Worm (Caenorhabditis elegans) whole organism, mixed stage, embryonic: ENCODE measurements around the gene EGAP2.2.

Experiments
- M03D4.4 ChIP-seq: sonication (generic microtip); optimal IDR thresholded peaks from 2 replicates; lab custom pipeline; 2017; ENCODE audit warnings: mild to moderate bottlenecking, missing genetic modification characterization, missing compliant biosample characterization
- blmp-1 ChIP-seq: fragments of 150-350 bp; optimal IDR thresholded peaks from 2 replicates; lab custom pipeline; 2014; ENCODE audit warnings: missing biosample characterization, missing genetic modification characterization
- ceh-39 ChIP-seq: fragments of 150-350 bp; optimal IDR thresholded peaks from 2 replicates; lab custom pipeline; 2014; ENCODE audit warnings: missing biosample characterization, missing genetic modification characterization
- ceh-43 ChIP-seq: fragments of 200-800 bp; sonication (Bioruptor generic); optimal IDR thresholded peaks from 2 replicates; lab custom pipeline; 2018; ENCODE audit warnings: mild to moderate bottlenecking, missing genetic modification characterization, moderate library complexity, missing compliant biosample characterization
- ceh-83 ChIP-seq: fragments of 200-800 bp; sonication (Bioruptor generic); optimal IDR thresholded peaks from 2 replicates; lab custom pipeline; 2018; ENCODE audit warnings: mild to moderate bottlenecking, missing genetic modification characterization, missing compliant biosample characterization
- ces-1 ChIP-seq: fragments of 150-350 bp; optimal IDR thresholded peaks from 2 replicates; lab custom pipeline; 2014; ENCODE audit warnings: missing biosample characterization, missing genetic modification reagents, missing genetic modification characterization
- cnd-1 ChIP-seq: fragments of 200-800 bp; sonication (Bioruptor generic); optimal IDR thresholded peaks from 2 replicates; lab custom pipeline; 2018; ENCODE audit warnings: mild to moderate bottlenecking, missing genetic modification characterization, missing compliant biosample characterization
- drap-1 ChIP-seq: fragments of 200-800 bp; sonication (Bioruptor generic); optimal IDR thresholded peaks from 3 replicates; lab custom pipeline; 2018; ENCODE audit warnings: mild to moderate bottlenecking, missing genetic modification characterization, missing compliant biosample characterization
- elt-1 ChIP-seq: sonication (generic microtip); optimal IDR thresholded peaks from 2 replicates; lab custom pipeline; 2017; ENCODE audit warnings: missing genetic modification characterization, mild to moderate bottlenecking, missing compliant biosample characterization, antibody characterized with exemption, moderate library complexity, borderline replicate concordance; ENCODE audit not compliant: insufficient read depth
- flh-1 ChIP-seq: fragments of 200-800 bp; sonication (Bioruptor generic); optimal IDR thresholded peaks from 2 replicates; lab custom pipeline; 2018; ENCODE audit warnings: mild to moderate bottlenecking, missing genetic modification characterization, moderate library complexity, missing compliant biosample characterization
- ham-2 ChIP-seq: fragments of 200-800 bp; sonication (Bioruptor generic); optimal IDR thresholded peaks from 2 replicates; lab custom pipeline; 2018; ENCODE audit warnings: mild to moderate bottlenecking, missing genetic modification characterization, missing compliant biosample characterization
- hlh-1 ChIP-seq: fragments of 150-350 bp; optimal IDR thresholded peaks from 2 replicates; lab custom pipeline; 2014; ENCODE audit warnings: missing biosample characterization, missing genetic modification reagents, missing genetic modification characterization
- lin-13 ChIP-seq: fragments of 150-350 bp; optimal IDR thresholded peaks from 2 replicates; lab custom pipeline; 2014; ENCODE audit warnings: missing biosample characterization, missing genetic modification characterization
- lin-32 ChIP-seq: fragments of 200-800 bp; sonication (Bioruptor generic); optimal IDR thresholded peaks from 2 replicates; lab custom pipeline; 2018; ENCODE audit warnings: mild to moderate bottlenecking, missing genetic modification characterization, missing compliant biosample characterization
- lsy-2 ChIP-seq: fragments of 150-350 bp; optimal IDR thresholded peaks from 2 replicates; lab custom pipeline; 2014; ENCODE audit warnings: missing biosample characterization, missing genetic modification characterization
- mep-1 ChIP-seq: fragments of 150-350 bp; optimal IDR thresholded peaks from 2 replicates; lab custom pipeline; 2017; ENCODE audit warnings: missing biosample characterization, missing genetic modification reagents, missing genetic modification characterization, inconsistent platforms
- mls-2 ChIP-seq: sonication (generic microtip); optimal IDR thresholded peaks from 2 replicates; lab custom pipeline; 2016; ENCODE audit warnings: mild to moderate bottlenecking, missing genetic modification characterization, moderate library complexity, missing compliant biosample characterization
- nhr-12 ChIP-seq: fragments of 150-350 bp; optimal IDR thresholded peaks from 2 replicates; lab custom pipeline; 2014; ENCODE audit warnings: missing biosample characterization, missing genetic modification characterization
- nhr-2 ChIP-seq: fragments of 150-350 bp; optimal IDR thresholded peaks from 2 replicates; lab custom pipeline; 2014; ENCODE audit warnings: missing biosample characterization, missing genetic modification characterization
- nhr-237 ChIP-seq: fragments of 150-350 bp; optimal IDR thresholded peaks from 2 replicates; lab custom pipeline; 2014; ENCODE audit warnings: missing biosample characterization, missing genetic modification characterization
- nhr-28 ChIP-seq: fragments of 150-350 bp; optimal IDR thresholded peaks from 2 replicates; lab custom pipeline; 2014; ENCODE audit warnings: missing biosample characterization, missing genetic modification characterization
- nhr-76 ChIP-seq: sonication (generic microtip); optimal IDR thresholded peaks from 2 replicates; lab custom pipeline; 2017; ENCODE audit warnings: missing biosample characterization, missing genetic modification characterization
- pha-4 ChIP-seq: fragments of 150-350 bp; optimal IDR thresholded peaks from 2 replicates; lab custom pipeline; 2018; ENCODE audit warnings: missing biosample characterization, missing genetic modification reagents, missing genetic modification characterization
- sem-2 ChIP-seq: fragments of 200-800 bp; sonication (Bioruptor generic); optimal IDR thresholded peaks from 2 replicates; lab custom pipeline; 2018; ENCODE audit warnings: mild to moderate bottlenecking, missing genetic modification characterization, missing compliant biosample characterization
- snpc-4 ChIP-seq: fragments of 150-350 bp; optimal IDR thresholded peaks from 2 replicates; lab custom pipeline; 2014; ENCODE audit warnings: missing biosample characterization, missing genetic modification characterization
- sptf-1 ChIP-seq: sonication (generic microtip); optimal IDR thresholded peaks from 2 replicates; lab custom pipeline; 2017; ENCODE audit warnings: mild to moderate bottlenecking, missing genetic modification characterization, moderate library complexity, missing compliant biosample characterization
- tbx-8 ChIP-seq: fragments of 200-800 bp; sonication (Bioruptor generic); optimal IDR thresholded peaks from 2 replicates; lab custom pipeline; 2018; ENCODE audit warnings: mild to moderate bottlenecking, missing genetic modification characterization, moderate library complexity, missing compliant biosample characterization
- unc-120 ChIP-seq: sonication (generic microtip); optimal IDR thresholded peaks from 2 replicates; lab custom pipeline; 2017; ENCODE audit warnings: missing genetic modification characterization, missing compliant biosample characterization; ENCODE audit not compliant: poor library complexity, severe bottlenecking
- unc-39 ChIP-seq: fragments of 150-350 bp; optimal IDR thresholded peaks from 2 replicates; lab custom pipeline; 2014; ENCODE audit warnings: missing biosample characterization, missing genetic modification characterization
- unc-62 ChIP-seq: fragments of 150-350 bp; optimal IDR thresholded peaks from 2 replicates; lab custom pipeline; 2014; ENCODE audit warnings: missing biosample characterization, missing genetic modification reagents, missing genetic modification characterization
- zip-8 ChIP-seq: fragments of 150-350 bp; optimal IDR thresholded peaks from 2 replicates; lab custom pipeline; 2014; ENCODE audit warnings: missing biosample characterization, missing genetic modification characterization
- ztf-11 ChIP-seq: fragments of 150-350 bp; optimal IDR thresholded peaks from 2 replicates; lab custom pipeline; 2014; ENCODE audit warnings: missing biosample characterization, missing genetic modification characterization

EGAP2.2 gene

ce11 chrII:5225284-5225683, 4.4 kb upstream of the EGAP2.2 start, which contains the start of gene dsh-1:
dsh-1 (minus strand) TSS chrII:5225384.
- no peak for TF ChIP-seq mep-1 (tag; lab: Kevin White, UChicago)
- TF ChIP-seq ces-1 (GFP tag; lab: Kevin White, UChicago), result no peak
- TF ChIP-seq tbx-8 (GFP tag; lab: Kevin White, UChicago), result no peak
- no peak for TF ChIP-seq M03D4.4 (tag; lab: Kevin White, UChicago)
- TF ChIP-seq snpc-4 (tag; lab: Kevin White, UChicago), result no peak
- TF ChIP-seq pha-4 (tag; lab: Kevin White, UChicago), result no peak
- TF ChIP-seq nhr-2 (tag; lab: Kevin White, UChicago), result no peak
- TF ChIP-seq ceh-83 (GFP tag; lab: Kevin White, UChicago), result no peak
- TF ChIP-seq flh-1 (GFP tag; lab: Kevin White, UChicago), result no peak
- no peak for TF ChIP-seq nhr-28 (tag; lab: Kevin White, UChicago)
- TF ChIP-seq ham-2, result no peak
- no peak for TF ChIP-seq sptf-1 (tag; lab: Kevin White, UChicago)
- TF ChIP-seq blmp-1 (tag; lab: Kevin White, UChicago), result no peak
- TF ChIP-seq ceh-39 (tag; lab: Kevin White, UChicago), result no peak
- TF ChIP-seq elt-1 (tag; lab: Kevin White, UChicago), result no peak
- no peak for TF ChIP-seq unc-62 (GFP tag; lab: Kevin White, UChicago)
- no peak for TF ChIP-seq hlh-1 (tag; lab: Kevin White, UChicago)
- no peak for TF ChIP-seq nhr-237 (tag; lab: Kevin White, UChicago)
- no peak for TF ChIP-seq sem-2 (GFP tag; lab: Kevin White, UChicago)
- TF ChIP-seq zip-8 (tag; lab: Kevin White, UChicago), result no peak

- peak; percentile 59 for TF ChIP-seq hlh-1 (tag; lab: Kevin White, UChicago)
- peak; percentile 75 for TF ChIP-seq cnd-1 (tag; lab: Kevin White, UChicago)
- TF ChIP-seq M03D4.4 (tag; lab: Kevin White, UChicago), result peak; percentile 23
- TF ChIP-seq elt-1 (tag; lab: Kevin White, UChicago), result no peak
- TF ChIP-seq ceh-43 (GFP tag; lab: Kevin White, UChicago), result no peak
- TF ChIP-seq ces-1 (GFP tag; lab: Kevin White, UChicago), result peak; percentile 34
- peak; percentile 31 for TF ChIP-seq mep-1 (tag; lab: Kevin White, UChicago)
- no peak for TF ChIP-seq drap-1 (GFP tag; lab: Kevin White, UChicago)
- peak; percentile 43 for TF ChIP-seq mls-2 (tag; lab: Kevin White, UChicago)
- no peak for TF ChIP-seq unc-39 (tag; lab: Kevin White, UChicago)
- TF ChIP-seq unc-62 (GFP tag; lab: Kevin White, UChicago), result peak; percentile 35
- TF ChIP-seq lin-32, result peak; percentile 11
- no peak for TF ChIP-seq nhr-2 (tag; lab: Kevin White, UChicago)
- peak; percentile 25 for TF ChIP-seq ham-2
- TF ChIP-seq sptf-1 (tag; lab: Kevin White, UChicago), result peak; percentile 47
Measured at ce11 chrII:5226309-5226708, 3.4 kb upstream of the EGAP2.2 start.

- TF ChIP-seq ceh-39 (tag; lab: Kevin White, UChicago), result peak; percentile 54
- TF ChIP-seq pha-4 (tag; lab: Kevin White, UChicago), result peak; percentile 52
- TF ChIP-seq snpc-4 (tag; lab: Kevin White, UChicago), result no peak
- peak; percentile 89 for TF ChIP-seq ces-1 (GFP tag; lab: Kevin White, UChicago)
- TF ChIP-seq sptf-1 (tag; lab: Kevin White, UChicago), result peak; percentile 47
- TF ChIP-seq unc-62 (GFP tag; lab: Kevin White, UChicago), result peak; percentile 37
- no peak for TF ChIP-seq ztf-11 (tag; lab: Kevin White, UChicago)
- peak; percentile 26 for TF ChIP-seq hlh-1 (tag; lab: Kevin White, UChicago)
- peak; percentile 33 for TF ChIP-seq unc-120 (tag; lab: Kevin White, UChicago)
- TF ChIP-seq mls-2 (tag; lab: Kevin White, UChicago), result peak; percentile 37
- TF ChIP-seq lin-32, result no peak
Measured at ce11 chrII:5227768-5228167, 1.9 kb upstream of the EGAP2.2 start.

- TF ChIP-seq unc-62 (GFP tag; lab: Kevin White, UChicago), result peak; percentile 68
- TF ChIP-seq hlh-1 (tag; lab: Kevin White, UChicago), result no peak
- TF ChIP-seq nhr-237 (tag; lab: Kevin White, UChicago), result no peak
- TF ChIP-seq lin-13 (tag; lab: Kevin White, UChicago), result no peak
- TF ChIP-seq mls-2 (tag; lab: Kevin White, UChicago), result peak; percentile 42
- no peak for TF ChIP-seq sem-2 (GFP tag; lab: Kevin White, UChicago)
- TF ChIP-seq elt-1 (tag; lab: Kevin White, UChicago), result no peak
- no peak for TF ChIP-seq nhr-28 (tag; lab: Kevin White, UChicago)
- TF ChIP-seq pha-4 (tag; lab: Kevin White, UChicago), result no peak
- no peak for TF ChIP-seq drap-1 (GFP tag; lab: Kevin White, UChicago)
- peak; percentile 17 for TF ChIP-seq ces-1 (GFP tag; lab: Kevin White, UChicago)
- no peak for TF ChIP-seq lin-32
- no peak for TF ChIP-seq lsy-2 (tag; lab: Kevin White, UChicago)
- no peak for TF ChIP-seq nhr-2 (tag; lab: Kevin White, UChicago)
- no peak for TF ChIP-seq nhr-12 (tag; lab: Kevin White, UChicago)
- no peak for TF ChIP-seq ceh-83 (GFP tag; lab: Kevin White, UChicago)
- peak; percentile 12 for TF ChIP-seq cnd-1 (tag; lab: Kevin White, UChicago)
- no peak for TF ChIP-seq sptf-1 (tag; lab: Kevin White, UChicago)
- TF ChIP-seq blmp-1 (tag; lab: Kevin White, UChicago), result no peak
- TF ChIP-seq ceh-39 (tag; lab: Kevin White, UChicago), result no peak
- TF ChIP-seq ham-2, result peak; percentile 40
- TF ChIP-seq unc-39 (tag; lab: Kevin White, UChicago), result no peak
- no peak for TF ChIP-seq tbx-8 (GFP tag; lab: Kevin White, UChicago)
- TF ChIP-seq nhr-76 (tag; lab: Kevin White, UChicago), result no peak
Measured at ce11 chrII:5228662-5229061, 1.0 kb upstream of the EGAP2.2 start.
